Fruit fly (Drosophila melanogaster): Measurements from ENCODE around the gene CG32276.
A peak's percentile ranks its signal among the peaks of the same experiment; 100 is the strongest.

CG32276 gene

DNA sequence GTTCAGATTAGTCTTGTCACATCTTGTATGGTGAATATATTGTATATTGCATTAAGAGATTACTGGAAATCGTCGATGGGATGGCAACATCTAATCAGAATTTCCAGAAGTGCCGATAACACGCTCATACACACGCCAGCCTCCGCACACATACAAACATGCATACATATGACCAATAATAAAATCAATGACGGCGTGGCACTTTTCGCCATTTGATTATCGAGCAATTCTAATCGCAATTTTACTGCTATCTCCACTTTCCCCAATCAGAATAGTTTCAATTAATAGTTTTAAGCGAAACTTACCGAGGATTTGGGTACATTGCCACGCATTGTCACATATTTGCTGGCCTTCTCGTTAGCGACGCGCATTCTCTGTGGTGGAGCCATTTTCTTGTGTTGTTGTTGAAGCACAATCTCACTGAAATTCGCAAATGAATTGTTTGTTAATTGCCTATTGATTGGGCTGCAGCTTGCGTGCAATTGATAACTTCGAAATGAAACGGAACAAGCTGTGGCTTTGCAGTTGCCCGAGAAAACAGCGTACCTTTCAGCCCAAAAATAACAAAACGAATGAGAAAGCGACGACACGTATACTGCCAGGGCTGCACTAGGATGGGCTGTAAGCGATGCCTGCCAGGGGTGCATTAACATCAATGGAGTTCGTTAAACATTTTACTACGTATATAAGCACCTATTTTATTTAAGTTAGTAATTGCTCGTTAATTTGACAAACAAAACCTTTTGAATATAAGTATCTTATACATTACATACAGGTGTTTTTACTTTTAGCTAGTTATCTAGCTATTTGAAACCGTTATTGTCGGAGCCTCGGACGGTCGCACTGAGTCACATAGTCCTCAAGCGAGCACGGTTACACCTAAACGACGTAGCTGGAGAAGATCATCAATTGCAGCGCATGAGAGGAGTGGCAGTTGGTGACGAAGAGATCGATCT lies at the start of gene CG32276, which contains the start of gene gry:
Gene CG32276 (minus strand): TSS at position 601 of the 956 bp plus-strand sequence.
Gene gry (plus strand): TSS at position 644 of the 956 bp plus-strand sequence.
- no peak for TF ChIP-seq Pif1B (GFP tag; optimal IDR thresholded peaks at IDR 0.05)
- peak; percentile 77; the same call in 2 of the 3 replicates for TF ChIP-seq fd96Ca (GFP tag; IDR thresholded peaks at IDR 0.05)
- no peak for TF ChIP-seq CG8159 (tag; optimal IDR thresholded peaks at IDR 0.05)
- TF ChIP-seq D1 (tag; optimal IDR thresholded peaks at IDR 0.05): no peak
- TF ChIP-seq CG32121 (GFP tag; IDR thresholded peaks at IDR 0.05): peak; percentile 76
- peak; percentile 56 for TF ChIP-seq CG15710 (tag; optimal IDR thresholded peaks at IDR 0.05)
- no peak for TF ChIP-seq CG8301 (tag; optimal IDR thresholded peaks at IDR 0.05)
- TF ChIP-seq Pif1A (GFP tag; optimal IDR thresholded peaks at IDR 0.05): no peak
- TF ChIP-seq Ets98B (GFP tag; IDR thresholded peaks at IDR 0.05): peak; percentile 58; the same call in 1 of the 2 replicates
- no peak for TF ChIP-seq gl (tag; optimal IDR thresholded peaks at IDR 0.05)
- TF ChIP-seq Snoo (tag; optimal IDR thresholded peaks at IDR 0.05): no peak
- no peak for TF ChIP-seq CG9948 (tag; optimal IDR thresholded peaks at IDR 0.05)
- no peak for TF ChIP-seq CG10348 (GFP tag; IDR thresholded peaks at IDR 0.05)
- TF ChIP-seq rn (GFP tag; IDR thresholded peaks at IDR 0.05): 0 out of 2 replicates have a peak, but pooled peaks have one; percentile 32
- peak; percentile 50 for TF ChIP-seq CG34367 (tag; optimal IDR thresholded peaks at IDR 0.05)
- TF ChIP-seq CG13204 (GFP tag; optimal IDR thresholded peaks at IDR 0.05): no peak
- TF ChIP-seq EcR (GFP tag; optimal IDR thresholded peaks at IDR 0.05): peak; percentile 35
- TF ChIP-seq CG14655 (GFP tag; optimal IDR thresholded peaks at IDR 0.05): no peak
- peak; percentile 49 for TF ChIP-seq CG17806 (tag; optimal IDR thresholded peaks at IDR 0.05)
- peak; percentile 22; the same call in 1 of the 2 replicates for TF ChIP-seq CG12605 (GFP tag; IDR thresholded peaks at IDR 0.05)
- peak; percentile 54; the same call in 2 of the 3 replicates for TF ChIP-seq CG4496 (GFP tag; IDR thresholded peaks at IDR 0.05)

DNA sequence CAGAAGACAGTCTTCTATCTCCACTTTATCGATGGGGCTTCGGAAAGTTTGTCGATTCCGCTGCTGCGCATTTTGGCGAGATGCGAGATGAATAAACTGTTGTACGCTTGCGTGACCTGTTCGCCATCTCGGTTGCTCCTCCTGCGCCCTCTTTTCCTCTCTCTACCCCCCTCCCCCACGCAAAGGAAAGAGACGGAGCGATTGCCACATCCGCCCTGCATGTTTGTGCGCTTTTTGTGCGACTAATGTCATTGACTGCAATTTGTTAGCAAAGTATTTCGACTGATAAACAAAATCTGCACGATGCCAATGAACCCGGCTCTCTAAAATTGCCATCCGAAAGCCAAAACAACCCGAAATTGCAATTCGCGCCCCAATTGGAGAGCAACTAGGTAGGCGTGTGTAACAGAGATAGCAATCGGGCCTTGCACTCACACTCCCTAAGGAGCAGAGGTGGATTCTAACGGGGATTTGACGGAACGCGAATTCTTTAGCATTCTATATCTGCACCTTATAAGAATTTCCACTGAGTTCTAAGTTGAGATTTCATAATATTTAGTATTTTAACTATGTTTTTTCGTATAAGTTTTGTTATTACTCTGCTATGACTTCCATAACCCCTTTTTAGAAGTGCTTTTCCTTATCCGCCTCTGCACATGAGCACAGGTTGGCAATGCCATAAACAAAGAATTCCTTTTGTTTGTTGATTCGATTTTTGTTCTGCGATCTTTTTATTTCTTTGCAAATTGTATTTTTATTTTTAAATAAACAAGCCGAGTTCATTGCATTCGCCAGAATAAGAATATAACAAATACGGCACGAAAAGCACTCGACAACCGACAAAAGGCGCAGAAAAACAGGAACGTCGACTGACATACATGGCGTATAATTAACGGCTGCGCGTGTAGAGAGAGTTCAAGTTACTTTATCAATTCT lies 48.6 kb upstream of the CG32276 start, which contains the start of gene CG43389:
Gene CG43389 (plus strand): TSS at position 886 of the 936 bp plus-strand sequence.
- peak; percentile 88 for TF ChIP-seq CG17806 (tag; optimal IDR thresholded peaks at IDR 0.05)
- peak; percentile 83; the same call in 2 of the 3 replicates for TF ChIP-seq fd96Ca (GFP tag; IDR thresholded peaks at IDR 0.05)
- peak; percentile 82 for TF ChIP-seq CG13204 (GFP tag; optimal IDR thresholded peaks at IDR 0.05)
- peak; percentile 85 for TF ChIP-seq CG9948 (tag; optimal IDR thresholded peaks at IDR 0.05)
- TF ChIP-seq CG8301 (tag; optimal IDR thresholded peaks at IDR 0.05): peak; percentile 56
- TF ChIP-seq Pif1A (GFP tag; optimal IDR thresholded peaks at IDR 0.05): peak; percentile 82
- TF ChIP-seq CG15710 (tag; optimal IDR thresholded peaks at IDR 0.05): peak; percentile 96
- peak; percentile 43 for TF ChIP-seq D1 (tag; optimal IDR thresholded peaks at IDR 0.05)
- TF ChIP-seq gl (tag; optimal IDR thresholded peaks at IDR 0.05): peak; percentile 90
- TF ChIP-seq rn (GFP tag; IDR thresholded peaks at IDR 0.05): peak; percentile 53
- peak; percentile 86 for TF ChIP-seq EcR (GFP tag; optimal IDR thresholded peaks at IDR 0.05)
- peak; percentile 76 for TF ChIP-seq CG14655 (GFP tag; optimal IDR thresholded peaks at IDR 0.05)
- TF ChIP-seq Snoo (tag; optimal IDR thresholded peaks at IDR 0.05): peak; percentile 97
- peak; percentile 64 for TF ChIP-seq CG10348 (GFP tag; IDR thresholded peaks at IDR 0.05)
- TF ChIP-seq Ets98B (GFP tag; IDR thresholded peaks at IDR 0.05): peak; percentile 81
- peak; percentile 74; the same call in 1 of the 2 replicates for TF ChIP-seq CG32121 (GFP tag; IDR thresholded peaks at IDR 0.05)
- TF ChIP-seq CG4496 (GFP tag; IDR thresholded peaks at IDR 0.05): peak; percentile 77
- peak; percentile 92 for TF ChIP-seq CG34367 (tag; optimal IDR thresholded peaks at IDR 0.05)
- TF ChIP-seq CG12605 (GFP tag; IDR thresholded peaks at IDR 0.05): peak; percentile 27; the same call in 1 of the 2 replicates
- peak; percentile 76 for TF ChIP-seq Pif1B (GFP tag; optimal IDR thresholded peaks at IDR 0.05)
- peak; percentile 92 for TF ChIP-seq CG8159 (tag; optimal IDR thresholded peaks at IDR 0.05)

DNA sequence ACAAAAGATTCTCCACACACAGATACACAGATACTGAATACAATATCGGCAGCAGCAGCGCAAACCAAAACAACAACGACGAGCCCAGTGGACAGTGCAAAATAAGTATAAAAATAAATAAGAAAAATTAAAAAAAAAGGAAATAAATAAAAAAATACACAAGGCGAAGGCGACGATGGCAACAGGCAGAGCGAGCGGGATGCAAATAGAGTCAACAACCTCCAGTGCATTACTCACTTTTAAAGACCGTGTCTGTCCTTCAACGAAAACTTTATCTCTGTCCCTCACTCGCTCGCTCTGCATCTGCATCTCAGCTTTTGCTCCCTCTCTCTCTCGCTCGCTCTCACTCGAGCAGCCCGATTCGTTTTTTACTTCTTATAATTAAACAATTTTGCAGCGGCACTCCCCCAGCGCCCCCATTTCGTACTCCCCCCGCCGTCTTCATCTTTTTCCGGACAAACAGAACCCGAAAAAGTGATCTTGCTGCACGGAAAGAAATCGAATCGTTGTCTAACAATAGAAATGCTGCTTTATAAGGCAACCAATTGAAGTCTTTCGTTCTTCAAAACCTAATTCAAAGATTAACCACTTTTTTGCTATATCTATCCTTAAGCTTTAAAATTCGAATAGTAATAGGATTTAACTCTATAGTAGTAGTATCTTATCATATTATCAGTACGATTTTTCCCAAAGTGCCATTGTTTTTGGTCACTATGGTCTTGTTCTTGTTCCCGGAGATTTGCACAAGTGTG lies 47.7 kb upstream of the CG32276 start:
- TF ChIP-seq Snoo (tag; optimal IDR thresholded peaks at IDR 0.05): peak; percentile 99
- TF ChIP-seq gl (tag; optimal IDR thresholded peaks at IDR 0.05): peak; percentile 100
- peak; percentile 98 for TF ChIP-seq CG17806 (tag; optimal IDR thresholded peaks at IDR 0.05)
- peak; percentile 96 for TF ChIP-seq CG9948 (tag; optimal IDR thresholded peaks at IDR 0.05)
- TF ChIP-seq Ets98B (GFP tag; IDR thresholded peaks at IDR 0.05): peak; percentile 94
- peak; percentile 99 for TF ChIP-seq Pif1B (GFP tag; optimal IDR thresholded peaks at IDR 0.05)
- TF ChIP-seq fd96Ca (GFP tag; IDR thresholded peaks at IDR 0.05): peak; percentile 96
- TF ChIP-seq CG14655 (GFP tag; optimal IDR thresholded peaks at IDR 0.05): peak; percentile 96
- peak; percentile 98 for TF ChIP-seq CG34367 (tag; optimal IDR thresholded peaks at IDR 0.05)
- peak; percentile 99 for TF ChIP-seq CG13204 (GFP tag; optimal IDR thresholded peaks at IDR 0.05)
- TF ChIP-seq EcR (GFP tag; optimal IDR thresholded peaks at IDR 0.05): peak; percentile 100
- TF ChIP-seq CG15710 (tag; optimal IDR thresholded peaks at IDR 0.05): peak; percentile 99
- peak; percentile 99 for TF ChIP-seq CG12605 (GFP tag; IDR thresholded peaks at IDR 0.05)
- peak; percentile 97 for TF ChIP-seq CG4496 (GFP tag; IDR thresholded peaks at IDR 0.05)
- TF ChIP-seq D1 (tag; optimal IDR thresholded peaks at IDR 0.05): peak; percentile 97
- TF ChIP-seq CG32121 (GFP tag; IDR thresholded peaks at IDR 0.05): peak; percentile 92
- TF ChIP-seq rn (GFP tag; IDR thresholded peaks at IDR 0.05): peak; percentile 91
- TF ChIP-seq Pif1A (GFP tag; optimal IDR thresholded peaks at IDR 0.05): peak; percentile 99
- 0 out of 2 replicates have a peak, but pooled peaks have one; percentile 27 for TF ChIP-seq CG10348 (GFP tag; IDR thresholded peaks at IDR 0.05)
- peak; percentile 99 for TF ChIP-seq CG8159 (tag; optimal IDR thresholded peaks at IDR 0.05)
- peak; percentile 87 for TF ChIP-seq CG8301 (tag; optimal IDR thresholded peaks at IDR 0.05)

All from whole organism, pupa.